Worm (Caenorhabditis elegans): Measurements from ENCODE around the gene F58A4.6.

The F58A4.6 gene

ce11 chrIII:9580039-9580891 lies 34.0 kb upstream of the F58A4.6 start, which contains the start of gene ced-7:
TSS of gene ced-7 (minus strand) at chrIII:9580089.
- no peak for TF ChIP-seq unc-62 (GFP tag; optimal IDR thresholded peaks at IDR 0.05)
- TF ChIP-seq attf-5 (GFP tag; optimal IDR thresholded peaks at IDR 0.05) = peak; percentile 18
- no peak for TF ChIP-seq madf-6 (GFP tag; IDR thresholded peaks at IDR 0.05)
- no peak for TF ChIP-seq Y53F4B.3 (GFP tag; IDR thresholded peaks at IDR 0.05)
- TF ChIP-seq cebp-1 (GFP tag; IDR thresholded peaks at IDR 0.05) = no peak
- TF ChIP-seq cebp-1 (tag; optimal IDR thresholded peaks at IDR 0.05) = peak; percentile 82
- no peak for TF ChIP-seq nhr-80 (tag; optimal IDR thresholded peaks at IDR 0.05)

DNA sequence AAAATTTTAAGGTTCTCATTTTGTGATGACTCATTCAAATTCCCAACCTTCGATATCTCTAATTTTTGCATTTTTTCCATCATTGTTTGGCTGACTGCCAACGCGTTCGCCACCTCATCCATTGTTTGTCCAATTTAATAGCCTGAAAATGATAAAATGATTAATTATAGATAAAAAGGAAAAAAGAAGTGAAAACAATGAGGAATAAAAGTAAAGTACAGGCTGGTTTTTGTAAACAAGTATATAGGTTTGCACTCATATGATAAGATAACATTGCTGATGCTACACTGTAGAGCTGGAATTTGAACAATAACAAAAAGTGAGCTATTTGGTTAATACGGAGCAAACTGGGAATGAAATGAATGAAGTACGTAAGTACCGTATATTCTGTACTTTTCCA lies 32.0 kb upstream of the F58A4.6 start, which contains the start of gene C48B4.3:
Gene C48B4.3 (minus strand): TSS at position 149 of the 400 bp plus-strand sequence.
- no peak for TF ChIP-seq lir-1 (GFP tag; conservative IDR thresholded peaks at IDR 0.05)
- TF ChIP-seq mel-28 (tag; optimal IDR thresholded peaks at IDR 0.05; ENCODE audit: borderline replicate concordance) = no peak
- TF ChIP-seq Y53G8AR.9 (GFP tag; conservative IDR thresholded peaks at IDR 0.05) = no peak
- TF ChIP-seq repo-1 (tag; optimal IDR thresholded peaks at IDR 0.05) = no peak

DNA sequence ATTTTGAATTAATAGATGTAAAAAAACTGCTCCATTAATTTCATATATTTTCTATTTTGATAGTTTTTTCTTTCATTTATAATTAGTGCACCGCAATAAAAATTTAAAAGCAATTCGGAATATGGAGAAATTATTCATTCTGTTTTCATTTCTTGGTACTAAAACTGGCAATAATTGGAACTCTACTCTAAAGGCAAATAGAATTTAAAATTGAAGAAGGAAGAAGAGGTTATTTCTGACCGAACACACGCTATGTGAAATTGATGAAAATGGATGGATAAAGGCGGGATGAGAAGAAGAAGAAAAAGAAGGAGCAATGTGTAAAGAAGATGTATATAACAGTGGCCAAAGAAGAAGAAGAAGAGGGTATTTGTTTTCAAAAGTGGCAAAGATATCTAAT lies 31.1 kb upstream of the F58A4.6 start:
- TF ChIP-seq lag-1 (GFP tag; IDR thresholded peaks at IDR 0.05) = no peak
- TF ChIP-seq pbrm-1 (GFP tag; IDR thresholded peaks at IDR 0.05) = no peak
- TF ChIP-seq ztf-3 (GFP tag; optimal IDR thresholded peaks at IDR 0.05) = no peak
- TF ChIP-seq snpc-3.4 (tag; optimal IDR thresholded peaks at IDR 0.05) = no peak
- TF ChIP-seq hlh-26 (GFP tag; conservative IDR thresholded peaks at IDR 0.05) = no peak
- no peak for TF ChIP-seq F39B2.1 (GFP tag; IDR thresholded peaks at IDR 0.05)
- no peak for TF ChIP-seq unc-130 (GFP tag; optimal IDR thresholded peaks at IDR 0.05)
- TF ChIP-seq tbp1 (GFP tag; optimal IDR thresholded peaks at IDR 0.05) = no peak
- no peak for TF ChIP-seq hlh-12 (tag; optimal IDR thresholded peaks at IDR 0.05)
- TF ChIP-seq nfya-1 (tag; optimal IDR thresholded peaks at IDR 0.05; ENCODE audit: borderline replicate concordance, insufficient read depth) = no peak
- no peak for TF ChIP-seq Y95B8A.8 (GFP tag; IDR thresholded peaks at IDR 0.05)
- no peak for TF ChIP-seq efl-1 (GFP tag; optimal IDR thresholded peaks at IDR 0.05)
- no peak for TF ChIP-seq K12H6.12 (tag; optimal IDR thresholded peaks at IDR 0.05)
- TF ChIP-seq F22D6.2 (tag; optimal IDR thresholded peaks at IDR 0.05) = no peak

DNA sequence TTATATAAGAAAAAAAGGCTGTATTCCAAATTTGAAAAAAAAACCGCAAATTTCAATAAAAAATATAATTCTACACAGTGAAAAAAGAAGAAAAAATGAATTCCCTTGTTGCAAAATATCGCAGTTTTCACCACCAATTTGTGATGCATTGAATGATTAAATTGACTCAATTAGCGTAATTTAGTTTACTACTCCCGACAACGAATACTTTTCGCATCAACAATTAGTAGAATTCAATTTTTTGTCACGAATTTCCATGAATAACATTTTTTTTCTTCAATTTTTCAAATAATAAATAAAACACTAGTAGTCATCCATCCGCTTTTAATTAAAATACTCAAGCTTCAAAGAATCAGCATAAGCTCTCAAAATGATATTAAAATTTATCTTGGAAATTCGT lies 29.0 kb upstream of the F58A4.6 start:
- TF ChIP-seq madf-10 (tag; optimal IDR thresholded peaks at IDR 0.05) = no peak
- TF ChIP-seq hlh-26 (GFP tag; conservative IDR thresholded peaks at IDR 0.05) = no peak
- TF ChIP-seq egrh-3 (GFP tag; IDR thresholded peaks at IDR 0.05) = no peak
- TF ChIP-seq F22D6.2 (tag; optimal IDR thresholded peaks at IDR 0.05) = no peak
- no peak for TF ChIP-seq athp-1 (tag; optimal IDR thresholded peaks at IDR 0.05)
- TF ChIP-seq egl-18 (GFP tag; IDR thresholded peaks at IDR 0.05) = no peak
- no peak for TF ChIP-seq aptf-2 (GFP tag; conservative IDR thresholded peaks at IDR 0.05)
- no peak for TF ChIP-seq tlf-1 (GFP tag; optimal IDR thresholded peaks at IDR 0.05)
- TF ChIP-seq nfya-2 (GFP tag; IDR thresholded peaks at IDR 0.05) = no peak
- no peak for TF ChIP-seq F33H1.4 (GFP tag; IDR thresholded peaks at IDR 0.05)
- no peak for TF ChIP-seq dox-1 (GFP tag; IDR thresholded peaks at IDR 0.05)
- no peak for TF ChIP-seq lir-1 (GFP tag; conservative IDR thresholded peaks at IDR 0.05)
- no peak for TF ChIP-seq ceh-91 (GFP tag; IDR thresholded peaks at IDR 0.05)

Data from whole organism, young adult.